Worm (Caenorhabditis elegans): ENCODE measurements around the gene str-103.

DNA sequence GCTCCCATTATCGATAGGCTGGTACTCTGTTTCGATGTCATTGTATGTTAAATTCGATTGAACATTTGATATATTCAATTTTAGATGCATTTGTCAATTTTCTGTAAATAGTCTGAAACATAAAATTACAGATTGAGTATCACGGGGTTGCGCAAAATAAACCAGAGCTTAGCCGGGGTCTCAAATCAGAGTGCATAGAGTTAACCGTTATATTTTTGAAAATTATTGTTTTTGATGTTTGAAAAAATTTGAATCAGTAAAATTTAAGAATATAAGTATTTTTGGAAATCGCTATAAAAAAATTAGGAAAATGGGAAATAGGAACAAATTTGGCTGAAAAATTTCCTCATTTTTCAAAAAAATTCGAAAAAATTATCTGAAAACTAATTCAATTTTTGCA is 41.1 kb upstream of the str-103 start, which contains the start of gene F10A3.17:
- TF ChIP-seq ama-1 (optimal IDR thresholded peaks at IDR 0.05) (no peak), lsy-2 (tag; optimal IDR thresholded peaks at IDR 0.05) (no peak), nhr-77 (tag; optimal IDR thresholded peaks at IDR 0.05) (no peak), zag-1 (tag; optimal IDR thresholded peaks at IDR 0.05) (no peak), R02D3.7 (tag; optimal IDR thresholded peaks at IDR 0.05) (no peak), unc-62 (GFP tag; optimal IDR thresholded peaks at IDR 0.05) (no peak), nhr-10 (tag; optimal IDR thresholded peaks at IDR 0.05) (no peak), egl-27 (tag; optimal IDR thresholded peaks at IDR 0.05) (no peak)
